Fruit fly (Drosophila melanogaster): ENCODE data around the gene CG4511.

DNA sequence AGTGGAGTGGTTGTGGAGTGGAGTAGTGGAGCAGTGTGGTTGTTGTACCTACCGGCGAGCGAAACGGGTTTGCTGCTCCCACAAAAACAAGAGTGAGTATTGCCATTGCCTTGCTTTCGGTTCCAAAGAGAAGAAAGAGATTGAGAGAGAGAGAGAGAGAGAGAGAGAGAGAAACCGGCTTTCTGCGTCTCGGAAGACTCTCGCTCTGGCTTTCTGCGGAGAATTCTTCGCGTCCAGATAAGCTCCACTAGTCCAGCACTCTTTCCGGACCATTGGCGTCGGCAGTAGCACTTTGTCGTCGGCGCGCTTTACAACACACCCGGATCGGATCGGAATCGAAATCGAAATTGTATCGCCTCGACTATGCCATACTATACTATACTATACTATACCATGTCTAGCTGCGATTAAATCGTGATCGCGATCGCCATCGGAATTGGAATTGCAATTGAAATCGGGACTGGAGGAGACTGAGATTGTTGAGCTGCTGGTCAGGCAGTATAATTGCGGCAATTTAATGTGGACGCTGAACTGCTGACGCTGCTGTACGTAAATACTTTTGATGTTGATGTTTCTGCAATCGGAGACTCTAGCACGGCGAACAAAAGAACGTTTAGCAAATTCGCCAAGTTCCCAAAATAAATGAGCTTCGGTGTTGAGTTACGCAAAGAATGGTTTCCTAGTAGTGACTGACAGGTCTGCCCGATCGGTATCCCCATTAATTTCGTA is 27.3 kb upstream of the CG4511 start, which contains the start of gene Cad86C:
- TF ChIP-seq dimm (GFP tag; IDR thresholded peaks at IDR 0.05) = no peak
- TF ChIP-seq Fer3 (tag; optimal IDR thresholded peaks at IDR 0.05) = no peak
- no peak for TF ChIP-seq CG14050 (GFP tag; IDR thresholded peaks at IDR 0.05)
- TF ChIP-seq mam (GFP tag; optimal IDR thresholded peaks at IDR 0.05) = no peak
- TF ChIP-seq sim (GFP tag; IDR thresholded peaks at IDR 0.05) = peak; percentile 11; the same call in 1 of the 2 replicates
- TF ChIP-seq Atf3 (GFP tag; optimal IDR thresholded peaks at IDR 0.05) = no peak
- peak; percentile 67 for TF ChIP-seq sna (GFP tag; IDR thresholded peaks at IDR 0.05; ENCODE audit: partially characterized antibody)
- no peak for TF ChIP-seq CG13775 (GFP tag; optimal IDR thresholded peaks at IDR 0.05)
- no peak for TF ChIP-seq wdn (GFP tag; IDR thresholded peaks at IDR 0.05)
- TF ChIP-seq crp (GFP tag; optimal IDR thresholded peaks at IDR 0.05) = no peak
- TF ChIP-seq bbx (GFP tag; IDR thresholded peaks at IDR 0.05; ENCODE audit: partially characterized antibody) = peak; percentile 59; the same call in 1 of the 2 replicates

All from whole organism, embryonic.